Fruit fly (Drosophila melanogaster): ENCODE measurements around the gene CG6271.

CG6271 gene

DNA sequence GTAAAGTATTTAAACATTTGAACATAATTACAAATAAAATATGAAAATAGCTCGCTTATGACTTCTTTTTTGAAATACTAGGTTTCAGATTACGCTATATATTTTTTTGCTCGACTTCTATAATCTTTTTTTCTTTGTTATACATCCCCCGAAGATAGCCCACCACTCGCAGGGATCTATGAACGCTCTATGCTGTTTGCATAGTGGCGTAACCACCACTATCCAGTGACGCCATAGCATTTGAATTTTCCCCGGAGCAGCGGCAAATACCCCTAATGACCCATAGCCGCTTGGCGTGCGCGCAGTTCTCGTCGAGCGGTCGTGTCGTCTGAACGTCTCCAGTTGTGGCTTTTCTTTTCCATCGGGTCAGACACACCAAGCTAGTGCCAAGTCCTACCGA, 47.7 kb downstream of the CG6271 start, which contains the start of the genes CG14253 and CG46313:
Gene CG14253 (plus strand): TSS at position 301 of the 400 bp plus-strand sequence.
Gene CG46313 (plus strand): TSS at position 301 of the 400 bp plus-strand sequence.
- TF ChIP-seq Pdp1 (GFP tag; optimal IDR thresholded peaks at IDR 0.05) (peak in 1 of 2 experiments; percentile 53), CG8359 (GFP tag; optimal IDR thresholded peaks at IDR 0.05; ENCODE audit: borderline replicate concordance) (no peak), crc (GFP tag; optimal IDR thresholded peaks at IDR 0.05) (peak; percentile 6), wdn (GFP tag; IDR thresholded peaks at IDR 0.05) (no peak), row (GFP tag; IDR thresholded peaks at IDR 0.05) (peak; percentile 26; the same call in 1 of the 3 replicates), lab (GFP tag; optimal IDR thresholded peaks at IDR 0.05) (peak; percentile 29), CG18599 (GFP tag; optimal IDR thresholded peaks at IDR 0.05) (peak; percentile 3), CG2678 (tag; optimal IDR thresholded peaks at IDR 0.05) (no peak), dysf (GFP tag; IDR thresholded peaks at IDR 0.05) (0 out of 3 replicates have a peak, but pooled peaks have one; percentile 5), Meics (GFP tag; optimal IDR thresholded peaks at IDR 0.05) (peak; percentile 5), CG17568 (GFP tag; optimal IDR thresholded peaks at IDR 0.05) (no peak), Ada2b (GFP tag; IDR thresholded peaks at IDR 0.05) (no peak), Med (GFP tag) (peak; percentile 30), pum (GFP tag; optimal IDR thresholded peaks at IDR 0.05) (no peak), HLH4C (GFP tag; IDR thresholded peaks at IDR 0.05; ENCODE audit: partially characterized antibody) (no peak), HLH3B (GFP tag; IDR thresholded peaks at IDR 0.05) (no peak), Adf1 (GFP tag; IDR thresholded peaks at IDR 0.05) (peak; percentile 11; the same call in 1 of the 2 replicates), wek (GFP tag; optimal IDR thresholded peaks at IDR 0.05) (peak; percentile 36)
